Worm (Caenorhabditis elegans): ENCODE results near the gene C32D5.7.

Gene C32D5.7

ce11 chrII:6335358-6335757, 4.5 kb downstream of the C32D5.7 start, which contains the start of gene C32D5.14:
C32D5.14 (plus strand) TSS chrII:6335488.
- no peak for TF ChIP-seq ceh-43 (GFP tag; optimal IDR thresholded peaks at IDR 0.05)
- no peak for TF ChIP-seq nhr-28 (tag; optimal IDR thresholded peaks at IDR 0.05)
- no peak for TF ChIP-seq sem-2 (GFP tag; optimal IDR thresholded peaks at IDR 0.05)
- TF ChIP-seq drap-1 (GFP tag; optimal IDR thresholded peaks at IDR 0.05) = no peak
- no peak for TF ChIP-seq ztf-11 (tag; optimal IDR thresholded peaks at IDR 0.05)
- TF ChIP-seq lsy-2 (tag; optimal IDR thresholded peaks at IDR 0.05) = no peak
- TF ChIP-seq ceh-39 (tag; optimal IDR thresholded peaks at IDR 0.05) = no peak
- TF ChIP-seq zip-8 (tag; optimal IDR thresholded peaks at IDR 0.05) = no peak
- TF ChIP-seq unc-39 (tag; optimal IDR thresholded peaks at IDR 0.05) = no peak

- no peak for TF ChIP-seq mep-1 (tag; optimal IDR thresholded peaks at IDR 0.05)
- no peak for TF ChIP-seq lin-13 (tag; optimal IDR thresholded peaks at IDR 0.05)
- no peak for TF ChIP-seq lin-32 (GFP tag; optimal IDR thresholded peaks at IDR 0.05)
- no peak for TF ChIP-seq cnd-1 (tag; optimal IDR thresholded peaks at IDR 0.05)
- TF ChIP-seq nhr-12 (tag; optimal IDR thresholded peaks at IDR 0.05) = no peak
- TF ChIP-seq drap-1 (GFP tag; optimal IDR thresholded peaks at IDR 0.05) = no peak
- no peak for TF ChIP-seq nhr-237 (tag; optimal IDR thresholded peaks at IDR 0.05)
- TF ChIP-seq mls-2 (tag; optimal IDR thresholded peaks at IDR 0.05) = no peak
- TF ChIP-seq ceh-83 (GFP tag; optimal IDR thresholded peaks at IDR 0.05) = no peak
- no peak for TF ChIP-seq sptf-1 (tag; optimal IDR thresholded peaks at IDR 0.05)
- no peak for TF ChIP-seq ztf-11 (tag; optimal IDR thresholded peaks at IDR 0.05)
- no peak for TF ChIP-seq blmp-1 (tag; optimal IDR thresholded peaks at IDR 0.05)
- TF ChIP-seq hlh-1 (tag; optimal IDR thresholded peaks at IDR 0.05) = no peak
Observed at ce11 chrII:6334745-6335260, 5.0 kb downstream of the C32D5.7 start.

ce11 chrII:6333887-6334286, 6.0 kb downstream of the C32D5.7 start, which contains the start of gene ttc-39B:
ttc-39B (minus strand) TSS chrII:6333987.
- TF ChIP-seq mab-5 (tag; optimal IDR thresholded peaks at IDR 0.05) (no peak), mls-2 (tag; optimal IDR thresholded peaks at IDR 0.05) (no peak), pha-4 (tag; optimal IDR thresholded peaks at IDR 0.05) (no peak), flh-1 (GFP tag; optimal IDR thresholded peaks at IDR 0.05) (no peak), hlh-1 (tag; optimal IDR thresholded peaks at IDR 0.05) (no peak), mep-1 (tag; optimal IDR thresholded peaks at IDR 0.05) (no peak), zip-8 (tag; optimal IDR thresholded peaks at IDR 0.05) (no peak), elt-1 (tag; optimal IDR thresholded peaks at IDR 0.05; ENCODE audit: borderline replicate concordance, insufficient read depth) (no peak), ham-2 (GFP tag; optimal IDR thresholded peaks at IDR 0.05) (no peak), drap-1 (GFP tag; optimal IDR thresholded peaks at IDR 0.05) (no peak), M03D4.4 (tag; optimal IDR thresholded peaks at IDR 0.05) (no peak), lin-32 (GFP tag; optimal IDR thresholded peaks at IDR 0.05) (no peak), nhr-28 (tag; optimal IDR thresholded peaks at IDR 0.05) (no peak), tbx-8 (GFP tag; optimal IDR thresholded peaks at IDR 0.05) (no peak), bed-3 (GFP tag; optimal IDR thresholded peaks at IDR 0.05) (no peak), nhr-2 (tag; optimal IDR thresholded peaks at IDR 0.05) (no peak), nhr-237 (tag; optimal IDR thresholded peaks at IDR 0.05) (no peak), cnd-1 (tag; optimal IDR thresholded peaks at IDR 0.05) (no peak)

ce11 chrII:6331222-6331830, 8.5 kb downstream of the C32D5.7 start, which contains the start of gene set-4:
set-4 (minus strand) TSS chrII:6331341.
- TF ChIP-seq unc-120 (tag; optimal IDR thresholded peaks at IDR 0.05; ENCODE audit: poor library complexity, severe bottlenecking) (peak; percentile 31), bed-3 (GFP tag; optimal IDR thresholded peaks at IDR 0.05) (peak; percentile 10), nhr-12 (tag; optimal IDR thresholded peaks at IDR 0.05) (no peak), ces-1 (GFP tag; optimal IDR thresholded peaks at IDR 0.05) (peak; percentile 75), ham-2 (GFP tag; optimal IDR thresholded peaks at IDR 0.05) (no peak), lin-32 (GFP tag; optimal IDR thresholded peaks at IDR 0.05) (no peak), cnd-1 (tag; optimal IDR thresholded peaks at IDR 0.05) (peak; percentile 55), nhr-28 (tag; optimal IDR thresholded peaks at IDR 0.05) (no peak), ceh-43 (GFP tag; optimal IDR thresholded peaks at IDR 0.05) (peak; percentile 66), unc-62 (GFP tag; optimal IDR thresholded peaks at IDR 0.05) (peak; percentile 73), sem-2 (GFP tag; optimal IDR thresholded peaks at IDR 0.05) (no peak), ztf-11 (tag; optimal IDR thresholded peaks at IDR 0.05) (peak; percentile 55), unc-39 (tag; optimal IDR thresholded peaks at IDR 0.05) (peak; percentile 12), elt-1 (tag; optimal IDR thresholded peaks at IDR 0.05; ENCODE audit: borderline replicate concordance, insufficient read depth) (peak; percentile 8), zip-8 (tag; optimal IDR thresholded peaks at IDR 0.05) (no peak), mls-2 (tag; optimal IDR thresholded peaks at IDR 0.05) (peak; percentile 67), tbx-8 (GFP tag; optimal IDR thresholded peaks at IDR 0.05) (no peak), drap-1 (GFP tag; optimal IDR thresholded peaks at IDR 0.05) (peak; percentile 71), elt-3 (tag; optimal IDR thresholded peaks at IDR 0.05) (no peak), blmp-1 (tag; optimal IDR thresholded peaks at IDR 0.05) (no peak), mep-1 (tag; optimal IDR thresholded peaks at IDR 0.05) (peak; percentile 87), snpc-4 (tag; optimal IDR thresholded peaks at IDR 0.05) (no peak), lin-13 (tag; optimal IDR thresholded peaks at IDR 0.05) (peak; percentile 87), nhr-2 (tag; optimal IDR thresholded peaks at IDR 0.05) (no peak), mab-5 (tag; optimal IDR thresholded peaks at IDR 0.05) (no peak), M03D4.4 (tag; optimal IDR thresholded peaks at IDR 0.05) (peak; percentile 49), ceh-83 (GFP tag; optimal IDR thresholded peaks at IDR 0.05) (no peak), sptf-1 (tag; optimal IDR thresholded peaks at IDR 0.05) (peak; percentile 82), flh-1 (GFP tag; optimal IDR thresholded peaks at IDR 0.05) (no peak), ceh-39 (tag; optimal IDR thresholded peaks at IDR 0.05) (peak; percentile 46), pha-4 (tag; optimal IDR thresholded peaks at IDR 0.05) (peak; percentile 64), nhr-237 (tag; optimal IDR thresholded peaks at IDR 0.05) (peak; percentile 71), hlh-1 (tag; optimal IDR thresholded peaks at IDR 0.05) (peak; percentile 76), lsy-2 (tag; optimal IDR thresholded peaks at IDR 0.05) (peak; percentile 76), nhr-76 (tag; optimal IDR thresholded peaks at IDR 0.05) (no peak)
